Worm (Caenorhabditis elegans): ENCODE data around the gene F44E5.17.

F44E5.17 gene

DNA sequence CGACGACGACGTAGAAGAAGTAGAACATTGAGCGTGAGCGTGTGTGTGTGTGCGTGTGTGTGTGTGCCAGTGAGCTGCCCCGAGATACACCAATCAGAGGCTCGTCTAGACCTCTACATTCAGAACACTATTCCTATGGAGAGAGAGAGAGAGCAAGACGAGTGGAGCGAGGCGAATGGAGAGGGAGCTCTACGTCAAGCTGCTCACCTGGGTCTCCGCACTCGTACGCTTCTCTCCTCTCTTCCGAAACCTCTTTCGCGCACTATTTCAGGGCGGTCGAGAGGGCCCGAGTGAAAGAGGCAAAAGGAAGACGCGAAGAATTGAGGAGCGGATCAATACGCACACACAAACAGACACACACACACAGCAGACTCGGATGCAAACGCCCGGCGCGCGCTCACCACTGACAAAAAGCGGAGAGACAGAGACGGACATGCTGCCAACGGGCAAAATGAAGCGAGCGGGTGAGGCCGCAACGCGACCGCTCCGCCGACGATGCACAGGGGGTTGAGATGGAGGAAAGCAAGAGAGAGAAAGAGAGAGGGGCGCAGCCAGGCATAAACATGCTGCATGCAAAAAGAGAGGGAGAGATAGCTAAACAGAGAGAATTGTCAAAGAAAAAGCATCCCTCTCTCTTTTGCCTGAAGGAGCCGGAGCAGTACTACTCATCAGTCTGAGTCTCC, 1.2 kb upstream of the F44E5.17 start (continued):
- TF ChIP-seq rbr-2 (tag; optimal IDR thresholded peaks at IDR 0.05), result peak; percentile 92
- TF ChIP-seq dmd-9 (GFP tag; IDR thresholded peaks at IDR 0.05), result no peak
- no peak for TF ChIP-seq Y48G9A.11 (GFP tag; IDR thresholded peaks at IDR 0.05)
- TF ChIP-seq spr-3 (GFP tag; optimal IDR thresholded peaks at IDR 0.05), result peak; percentile 79
- TF ChIP-seq jun-1 (tag; optimal IDR thresholded peaks at IDR 0.05), result peak; percentile 70
- TF ChIP-seq F10B5.3 (tag; optimal IDR thresholded peaks at IDR 0.05), result peak; percentile 67
- TF ChIP-seq F26F4.8 (GFP tag; conservative IDR thresholded peaks at IDR 0.05), result no peak
- TF ChIP-seq lin-13 (GFP tag; optimal IDR thresholded peaks at IDR 0.05), result peak; percentile 51
- TF ChIP-seq madf-9 (GFP tag; conservative IDR thresholded peaks at IDR 0.05), result peak; percentile 73; the same call in 1 of the 2 replicates
- TF ChIP-seq snpc-1.2 (GFP tag; IDR thresholded peaks at IDR 0.05), result 0 out of 2 replicates have a peak, but pooled peaks have one; percentile 49
- TF ChIP-seq mxl-3 (GFP tag; optimal IDR thresholded peaks at IDR 0.05), result peak; percentile 79
- TF ChIP-seq zag-1 (tag; optimal IDR thresholded peaks at IDR 0.05), result peak; percentile 60
- TF ChIP-seq aly-2 (tag; optimal IDR thresholded peaks at IDR 0.05), result no peak
- TF ChIP-seq ceh-20 (GFP tag; IDR thresholded peaks at IDR 0.05), result peak; percentile 63; the same call in 1 of the 2 replicates
- peak; percentile 96 for TF ChIP-seq hlh-11 (tag; optimal IDR thresholded peaks at IDR 0.05)

DNA sequence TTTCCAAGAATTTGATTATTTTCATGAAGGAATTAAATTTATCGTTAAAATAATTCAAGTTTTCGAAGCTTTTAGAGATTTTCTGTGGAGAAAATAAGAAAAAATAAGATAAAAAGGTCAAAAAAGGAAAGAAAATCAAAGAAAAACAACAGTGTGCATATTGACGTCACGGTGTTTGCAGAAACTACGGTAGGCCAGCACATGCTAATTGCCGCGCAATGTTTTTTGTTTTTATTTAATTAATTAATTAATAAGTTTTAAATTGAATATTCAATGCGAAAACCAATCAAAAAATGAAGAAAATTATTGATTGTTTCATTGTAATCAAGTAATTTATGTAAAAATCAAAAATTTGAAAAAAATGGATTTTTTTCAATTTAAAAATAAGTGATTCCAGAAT, 505 bp downstream of the F44E5.17 start:
- no peak for TF ChIP-seq D1046.2 (GFP tag; IDR thresholded peaks at IDR 0.05)
- no peak for TF ChIP-seq nhr-25 (tag; optimal IDR thresholded peaks at IDR 0.05; ENCODE audit: borderline replicate concordance, insufficient read depth)
- TF ChIP-seq ztf-11 (tag; optimal IDR thresholded peaks at IDR 0.05), result no peak
- no peak for TF ChIP-seq aha-1 (tag)
- no peak for TF ChIP-seq dpl-1 (GFP tag; optimal IDR thresholded peaks at IDR 0.05)
- TF ChIP-seq Y75B8A.6 (GFP tag; IDR thresholded peaks at IDR 0.05), result no peak
- no peak for TF ChIP-seq tag-97 (GFP tag; IDR thresholded peaks at IDR 0.05)
- TF ChIP-seq gei-8 (GFP tag; optimal IDR thresholded peaks at IDR 0.05), result no peak
- no peak for TF ChIP-seq nhr-48 (tag; optimal IDR thresholded peaks at IDR 0.05)
- TF ChIP-seq ctbp-1 (GFP tag; IDR thresholded peaks at IDR 0.05), result no peak
- no peak for TF ChIP-seq php-3 (GFP tag; IDR thresholded peaks at IDR 0.05)
- TF ChIP-seq lsy-2 (tag; optimal IDR thresholded peaks at IDR 0.05), result peak; percentile 24 to 95
- peak; percentile 35 for TF ChIP-seq T20F7.1 (GFP tag; optimal IDR thresholded peaks at IDR 0.05)
- no peak for TF ChIP-seq ceh-82 (tag; optimal IDR thresholded peaks at IDR 0.05)
- peak; percentile 15 for TF ChIP-seq mes-2 (tag; optimal IDR thresholded peaks at IDR 0.05; ENCODE audit: poor library complexity, severe bottlenecking)
- TF ChIP-seq F44E2.7 (GFP tag; IDR thresholded peaks at IDR 0.05), result no peak
- TF ChIP-seq lin-38 (GFP tag; IDR thresholded peaks at IDR 0.05), result 0 out of 2 replicates have a peak, but pooled peaks have one; percentile 9
- TF ChIP-seq zfp-3 (GFP tag; conservative IDR thresholded peaks at IDR 0.05), result no peak
- TF ChIP-seq ZK337.2 (GFP tag; IDR thresholded peaks at IDR 0.05), result no peak
- no peak for TF ChIP-seq daf-12 (tag; optimal IDR thresholded peaks at IDR 0.05)
- no peak for TF ChIP-seq mxl-3 (GFP tag; optimal IDR thresholded peaks at IDR 0.05)
- TF ChIP-seq snpc-4 (tag; optimal IDR thresholded peaks at IDR 0.05), result no peak
- TF ChIP-seq vab-7 (GFP tag; IDR thresholded peaks at IDR 0.05), result no peak
- TF ChIP-seq dve-1 (tag; optimal IDR thresholded peaks at IDR 0.05; ENCODE audit: insufficient read depth), result no peak
- TF ChIP-seq ceh-44 (GFP tag; IDR thresholded peaks at IDR 0.05), result no peak
- no peak for TF ChIP-seq Y48G9A.11 (GFP tag; IDR thresholded peaks at IDR 0.05)
- no peak for TF ChIP-seq lin-13 (GFP tag; optimal IDR thresholded peaks at IDR 0.05)
- no peak for TF ChIP-seq nhr-102 (tag; optimal IDR thresholded peaks at IDR 0.05)

All from whole organism, L4 larva.